Fruit fly (Drosophila melanogaster) S2 (cell line): ENCODE measurements around the gene Drsl3.

Source experiments
- CG8478 ChIP-seq: fragments of >200 bp; optimal IDR thresholded peaks from 2 replicates; lab custom pipeline; 2018
- CTCF ChIP-seq, 2 experiments: fragments of >200 bp; optimal IDR thresholded peaks; 2 replicates each; lab custom pipeline; 2018

dm6 chr3L:3304740-3305139 is 10.1 kb upstream of the Drsl3 start:
- TF ChIP-seq CG8478 (lab: Kevin White, UChicago) (no peak), CTCF (optimal IDR thresholded peaks at IDR 0.05; lab: Kevin White, UChicago) (no peak)
